3 fruit fly cellular contexts compared by ENCODE assay signal in genomic region chr3R:23497241-23497640, dm6.
A peak's percentile ranks its signal among the peaks of the same experiment; 100 is the strongest.
TF ChIP-seq lines count a peak whose summit lies in the region.

No protein-coding gene starts in this region.

- TF ChIP-seq CTCF in whole organism, embryonic (GFP tag; optimal IDR thresholded peaks at IDR 0.05; lab: Kevin White, UChicago), result no peak

TF ChIP-seq in whole organism, embryonic, 481 proteins besides CTCF, POLR2A, EP300 and RAD21:
- TF ChIP-seq CG1603 (tag; optimal IDR thresholded peaks at IDR 0.05; lab: Kevin White, UChicago) (no peak), row (GFP tag; IDR thresholded peaks at IDR 0.05; lab: Robert Waterston, UW) (peak; percentile 43; the same call in 1 of the 3 replicates), D19A (tag; optimal IDR thresholded peaks at IDR 0.05; lab: Kevin White, UChicago) (peak; percentile 81), CG11504 (tag; optimal IDR thresholded peaks at IDR 0.05; lab: Kevin White, UChicago) (no peak)

TF ChIP-seq in whole organism, prepupa, 60 proteins besides CTCF, POLR2A, EP300 and RAD21:
- TF ChIP-seq CG34406 (GFP tag; optimal IDR thresholded peaks at IDR 0.05; lab: Kevin White, UChicago) (no peak), CG3919 (GFP tag; optimal IDR thresholded peaks at IDR 0.05; lab: Kevin White, UChicago) (no peak), achi (GFP tag; optimal IDR thresholded peaks at IDR 0.05; lab: Kevin White, UChicago) (no peak), CG6808 (GFP tag; optimal IDR thresholded peaks at IDR 0.05; lab: Kevin White, UChicago) (no peak), Eip78C (GFP tag; lab: Kevin White, UChicago) (peak; percentile 78), Met (GFP tag; optimal IDR thresholded peaks at IDR 0.05; lab: Kevin White, UChicago) (no peak), CG4318 (GFP tag; optimal IDR thresholded peaks at IDR 0.05; lab: Kevin White, UChicago) (no peak), fd85E (GFP tag; optimal IDR thresholded peaks at IDR 0.05; lab: Kevin White, UChicago) (no peak)

TF ChIP-seq in whole organism, pupa, 21 proteins besides CTCF, POLR2A, EP300 and RAD21:
- TF ChIP-seq fd96Ca (GFP tag; IDR thresholded peaks at IDR 0.05; lab: Robert Waterston, UW) (no peak), CG17806 (tag; optimal IDR thresholded peaks at IDR 0.05; lab: Kevin White, UChicago) (no peak), rn (GFP tag; IDR thresholded peaks at IDR 0.05; lab: Robert Waterston, UW) (no peak), CG32121 (GFP tag; IDR thresholded peaks at IDR 0.05; lab: Robert Waterston, UW) (no peak), CG8159 (tag; optimal IDR thresholded peaks at IDR 0.05; lab: Kevin White, UChicago) (peak; percentile 8), CG4496 (GFP tag; IDR thresholded peaks at IDR 0.05; lab: Robert Waterston, UW) (no peak)
